Worm (Caenorhabditis elegans): ENCODE results near the gene gsr-1.

gsr-1 gene

DNA sequence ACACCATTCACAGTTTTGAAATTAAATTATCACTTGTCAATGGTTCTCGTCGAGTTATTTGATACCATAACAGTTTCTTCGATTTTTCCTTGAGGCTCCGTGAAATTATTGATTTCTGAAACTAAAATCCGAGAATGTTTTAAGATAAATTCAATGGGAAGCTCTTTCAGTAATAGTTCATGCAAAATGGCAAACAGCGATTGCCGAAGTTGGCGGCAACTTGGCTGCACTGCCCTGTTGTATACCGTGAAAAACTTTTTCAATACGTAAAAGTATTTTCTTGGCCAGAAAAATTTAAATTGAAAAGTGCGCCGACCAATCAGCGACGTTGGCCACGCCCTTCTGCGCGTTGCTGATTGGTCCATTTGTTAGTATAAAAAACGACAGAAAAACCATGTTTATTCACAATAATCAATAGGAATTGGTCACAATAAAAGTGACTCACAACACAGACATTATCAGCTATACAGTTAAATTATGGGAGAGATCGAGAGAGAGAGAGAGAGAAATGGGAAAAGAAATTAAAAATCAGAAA lies 32.2 kb downstream of the gsr-1 start:
- no peak for TF ChIP-seq F16B12.6 (tag; optimal IDR thresholded peaks at IDR 0.05)
- TF ChIP-seq fkh-10 (GFP tag; optimal IDR thresholded peaks at IDR 0.05) = no peak
- no peak for TF ChIP-seq xbp-1 (tag; optimal IDR thresholded peaks at IDR 0.05)
- no peak for TF ChIP-seq pax-3 (tag; optimal IDR thresholded peaks at IDR 0.05)
- TF ChIP-seq ces-1 (GFP tag; optimal IDR thresholded peaks at IDR 0.05) = no peak
- TF ChIP-seq ceh-82 (tag; optimal IDR thresholded peaks at IDR 0.05) = no peak
- TF ChIP-seq unc-86 (tag; optimal IDR thresholded peaks at IDR 0.05) = no peak
- TF ChIP-seq aha-1 (tag; optimal IDR thresholded peaks at IDR 0.05) = no peak
- no peak for TF ChIP-seq mdl-1 (tag; optimal IDR thresholded peaks at IDR 0.05)
- TF ChIP-seq elt-2 (tag; optimal IDR thresholded peaks at IDR 0.05) = no peak

DNA sequence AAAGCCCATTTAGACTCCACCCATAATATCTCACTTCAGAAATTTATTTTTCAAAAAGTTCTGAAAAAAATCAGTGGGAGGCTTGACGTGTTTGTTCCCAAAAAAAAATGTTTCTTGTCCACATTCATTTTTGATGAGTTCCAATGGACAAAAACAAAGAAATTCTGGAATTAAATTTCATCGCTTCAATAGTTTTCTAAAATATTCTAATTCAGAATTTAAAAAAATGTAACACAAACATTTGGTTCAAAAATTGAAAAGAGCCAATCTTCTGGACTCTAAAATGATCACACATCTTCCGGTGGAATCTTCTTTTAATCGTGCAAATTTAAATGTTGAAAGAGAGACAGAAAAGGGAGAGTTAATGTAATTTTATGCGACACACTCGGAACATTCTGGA lies 41.8 kb downstream of the gsr-1 start:
- TF ChIP-seq lin-14 (GFP tag; optimal IDR thresholded peaks at IDR 0.05) = peak; percentile 33
- TF ChIP-seq Y116A8C.19 (tag; optimal IDR thresholded peaks at IDR 0.05; ENCODE audit: borderline replicate concordance) = no peak
- TF ChIP-seq efl-1 (optimal IDR thresholded peaks at IDR 0.05) = no peak
- peak in 1 of 2 experiments; percentile 73 for TF ChIP-seq efl-1 (GFP tag; optimal IDR thresholded peaks at IDR 0.05 in 1 of 2)

ce11 chrIII:3694572-3694971 lies 43.9 kb downstream of the gsr-1 start, which contains the start of gene npr-15:
Gene npr-15, minus strand, starts transcription at chrIII:3694672.
- TF ChIP-seq egl-27 (tag; optimal IDR thresholded peaks at IDR 0.05) (no peak), zip-4 (GFP tag; optimal IDR thresholded peaks at IDR 0.05) (no peak), nhr-11 (tag; optimal IDR thresholded peaks at IDR 0.05) (no peak), nhr-47 (tag; optimal IDR thresholded peaks at IDR 0.05) (no peak), egl-13 (tag; optimal IDR thresholded peaks at IDR 0.05) (no peak), sptf-1 (tag; optimal IDR thresholded peaks at IDR 0.05) (no peak), lin-15B (tag; optimal IDR thresholded peaks at IDR 0.05) (no peak), efl-1 (optimal IDR thresholded peaks at IDR 0.05) (no peak), efl-1 (GFP tag; optimal IDR thresholded peaks at IDR 0.05 in 1 of 2) (no peak), C04F5.9 (tag; optimal IDR thresholded peaks at IDR 0.05) (no peak)

- TF ChIP-seq isw-1 (GFP tag; IDR thresholded peaks at IDR 0.05) = peak; percentile 65
- TF ChIP-seq lir-3 (tag; optimal IDR thresholded peaks at IDR 0.05; ENCODE audit: poor library complexity) = peak; percentile 34
- TF ChIP-seq snu-23 (GFP tag; optimal IDR thresholded peaks at IDR 0.05) = peak; percentile 37
- TF ChIP-seq mab-9 (GFP tag; IDR thresholded peaks at IDR 0.05) = peak; percentile 77
- TF ChIP-seq nhr-20 (tag; optimal IDR thresholded peaks at IDR 0.05) = peak; percentile 24
- peak; percentile 42 to 55 for TF ChIP-seq efl-1 (optimal IDR thresholded peaks at IDR 0.05)
- TF ChIP-seq efl-1 (GFP tag; optimal IDR thresholded peaks at IDR 0.05 in 1 of 2) = peak; percentile 4 to 87
- 0 out of 2 replicates have a peak, but pooled peaks have one; percentile 24 for TF ChIP-seq ceh-88 (GFP tag; IDR thresholded peaks at IDR 0.05)
- TF ChIP-seq dpl-1 (GFP tag; optimal IDR thresholded peaks at IDR 0.05) = peak in 1 of 3 experiments; percentile 7
- peak; percentile 45 for TF ChIP-seq rnt-1 (tag; optimal IDR thresholded peaks at IDR 0.05)
- peak; percentile 16 for TF ChIP-seq nhr-90 (tag; optimal IDR thresholded peaks at IDR 0.05; ENCODE audit: poor library complexity)
- TF ChIP-seq tbx-2 (tag; optimal IDR thresholded peaks at IDR 0.05) = peak; percentile 26
- TF ChIP-seq grh-1 (GFP tag; IDR thresholded peaks at IDR 0.05) = peak; percentile 77
- TF ChIP-seq sox-4 (tag; optimal IDR thresholded peaks at IDR 0.05) = peak; percentile 27
- TF ChIP-seq nhr-19 (GFP tag; conservative IDR thresholded peaks at IDR 0.05) = peak; percentile 80
- peak; percentile 64 for TF ChIP-seq nhr-47 (tag; optimal IDR thresholded peaks at IDR 0.05)
- TF ChIP-seq lin-14 (GFP tag; optimal IDR thresholded peaks at IDR 0.05) = peak; percentile 51
- TF ChIP-seq ceh-82 (tag; optimal IDR thresholded peaks at IDR 0.05) = peak in 1 of 3 experiments; percentile 16
- peak; percentile 71 for TF ChIP-seq nhr-85 (tag)
- peak; percentile 47 for TF ChIP-seq swsn-7 (tag; optimal IDR thresholded peaks at IDR 0.05)
- TF ChIP-seq unc-86 (tag; optimal IDR thresholded peaks at IDR 0.05) = peak; percentile 31
- TF ChIP-seq dsc-1 (tag; optimal IDR thresholded peaks at IDR 0.05) = peak; percentile 28
- peak; percentile 6 for TF ChIP-seq xbp-1 (tag; optimal IDR thresholded peaks at IDR 0.05)
- peak; percentile 55 for TF ChIP-seq nhr-71 (tag; optimal IDR thresholded peaks at IDR 0.05)
- peak; percentile 9; the same call in 1 of the 2 replicates for TF ChIP-seq unc-98 (GFP tag; IDR thresholded peaks at IDR 0.05)
These were observed 44.7 kb downstream of the gsr-1 start for ce11 chrIII:3695398-3695797.
